Fruit fly (Drosophila melanogaster): ENCODE data around the gene Nt5b.

The Nt5b gene

DNA sequence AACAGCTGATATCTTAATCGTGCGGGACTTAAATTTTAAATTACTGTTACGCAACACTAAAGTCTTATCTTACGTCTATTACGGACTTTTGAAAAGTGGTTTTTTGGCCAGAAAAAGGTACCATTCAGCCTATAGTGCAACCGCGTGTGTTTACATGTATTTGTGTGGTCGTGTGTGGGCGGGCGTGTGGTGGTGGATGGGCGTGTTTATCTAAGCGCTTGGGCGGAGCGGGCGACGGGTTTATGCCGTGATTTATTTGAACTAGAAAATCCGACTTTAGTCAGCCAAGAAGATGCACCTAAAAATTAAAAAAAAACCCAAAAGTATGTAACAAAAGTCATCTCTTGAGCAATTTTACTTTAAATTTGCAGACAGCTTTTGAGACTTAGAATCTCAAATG lies 46.5 kb downstream of the Nt5b start:
- TF ChIP-seq CG33017 (tag; optimal IDR thresholded peaks at IDR 0.05): no peak
- no peak for TF ChIP-seq CG14711 (tag; optimal IDR thresholded peaks at IDR 0.05)
- TF ChIP-seq tj (GFP tag; optimal IDR thresholded peaks at IDR 0.05): no peak
- no peak for TF ChIP-seq bab1 (GFP tag; optimal IDR thresholded peaks at IDR 0.05)

- TF ChIP-seq Mnt (GFP tag; optimal IDR thresholded peaks at IDR 0.05) (no peak), CG5204 (GFP tag; optimal IDR thresholded peaks at IDR 0.05) (no peak)
Measured at dm6 chrX:18358352-18358931, 51.5 kb downstream of the Nt5b start, which contains the start of gene CG6106. CG6106 (plus strand) TSS chrX:18358881.

dm6 chrX:18357756-18358182 lies 52.2 kb downstream of the Nt5b start:
- TF ChIP-seq kay (GFP tag; ENCODE audit: borderline replicate concordance) (no peak), pad (GFP tag; optimal IDR thresholded peaks at IDR 0.05) (peak; percentile 30), bab1 (GFP tag; optimal IDR thresholded peaks at IDR 0.05) (no peak), cic (GFP tag; optimal IDR thresholded peaks at IDR 0.05) (no peak), ovo (GFP tag; optimal IDR thresholded peaks at IDR 0.05) (peak; percentile 54)

dm6 chrX:18356141-18356600 lies 53.8 kb downstream of the Nt5b start, which contains the start of gene kairos:
kairos (minus strand) TSS chrX:18356191.
- TF ChIP-seq pad (GFP tag; optimal IDR thresholded peaks at IDR 0.05): no peak
- no peak for TF ChIP-seq ovo (GFP tag; optimal IDR thresholded peaks at IDR 0.05)
- TF ChIP-seq tj (GFP tag; optimal IDR thresholded peaks at IDR 0.05): no peak
- no peak for TF ChIP-seq bab1 (GFP tag; optimal IDR thresholded peaks at IDR 0.05)
- TF ChIP-seq CG14711 (tag; optimal IDR thresholded peaks at IDR 0.05): no peak
- no peak for TF ChIP-seq CG7101 (tag; optimal IDR thresholded peaks at IDR 0.05)
- no peak for TF ChIP-seq Mnt (GFP tag; optimal IDR thresholded peaks at IDR 0.05)
- TF ChIP-seq Hr96 (GFP tag; optimal IDR thresholded peaks at IDR 0.05): no peak
- no peak for TF ChIP-seq Crg-1 (GFP tag; optimal IDR thresholded peaks at IDR 0.05)

- TF ChIP-seq CG12768 (GFP tag; optimal IDR thresholded peaks at IDR 0.05): no peak
Measured at dm6 chrX:18350609-18351008, 59.3 kb downstream of the Nt5b start.

DNA sequence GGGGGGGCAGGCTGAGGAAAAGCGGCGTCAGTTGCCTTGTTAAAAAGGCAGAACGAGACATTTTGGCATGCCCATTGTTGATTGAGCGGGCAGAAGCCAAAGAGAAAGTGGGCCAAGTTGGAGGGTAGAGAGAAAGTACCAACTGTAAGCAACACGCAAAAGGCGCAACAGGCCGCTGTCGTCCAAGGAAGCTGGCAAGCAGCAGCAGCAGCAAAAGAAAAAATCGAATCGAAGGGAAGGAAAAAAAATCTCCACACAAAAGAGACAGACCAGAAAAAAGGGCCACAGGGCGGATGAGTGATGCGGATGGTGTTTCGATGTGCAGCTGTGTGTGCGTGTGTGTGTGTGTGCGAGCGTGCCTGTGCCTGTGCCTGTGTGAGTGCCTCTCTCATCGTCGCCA lies 62.3 kb downstream of the Nt5b start:
- TF ChIP-seq CG14711 (tag; optimal IDR thresholded peaks at IDR 0.05): no peak
- no peak for TF ChIP-seq Hr96 (GFP tag; optimal IDR thresholded peaks at IDR 0.05)
- no peak for TF ChIP-seq Crg-1 (GFP tag; optimal IDR thresholded peaks at IDR 0.05)
- TF ChIP-seq bab1 (GFP tag; optimal IDR thresholded peaks at IDR 0.05): no peak
- no peak for TF ChIP-seq kay (GFP tag; ENCODE audit: borderline replicate concordance)
- no peak for TF ChIP-seq cnc (optimal IDR thresholded peaks at IDR 0.05)
- TF ChIP-seq ovo (GFP tag; optimal IDR thresholded peaks at IDR 0.05): no peak
- no peak for TF ChIP-seq CG7101 (tag; optimal IDR thresholded peaks at IDR 0.05)
- no peak for TF ChIP-seq CG33017 (tag; optimal IDR thresholded peaks at IDR 0.05)
- TF ChIP-seq toe (GFP tag; optimal IDR thresholded peaks at IDR 0.05): no peak
- TF ChIP-seq CG11617 (GFP tag; optimal IDR thresholded peaks at IDR 0.05): no peak
- TF ChIP-seq Clk (GFP tag; optimal IDR thresholded peaks at IDR 0.05): no peak
- TF ChIP-seq Mnt (GFP tag; optimal IDR thresholded peaks at IDR 0.05): no peak
- no peak for TF ChIP-seq CG12768 (GFP tag; optimal IDR thresholded peaks at IDR 0.05)
- no peak for TF ChIP-seq CG7045 (GFP tag; optimal IDR thresholded peaks at IDR 0.05)
- no peak for TF ChIP-seq CG5204 (GFP tag; optimal IDR thresholded peaks at IDR 0.05)
- TF ChIP-seq tj (GFP tag; optimal IDR thresholded peaks at IDR 0.05): no peak
- TF ChIP-seq cic (GFP tag; optimal IDR thresholded peaks at IDR 0.05): no peak
- no peak for TF ChIP-seq CG1620 (GFP tag; optimal IDR thresholded peaks at IDR 0.05)
- TF ChIP-seq pad (GFP tag; optimal IDR thresholded peaks at IDR 0.05): no peak

- TF ChIP-seq ovo (GFP tag; optimal IDR thresholded peaks at IDR 0.05) (no peak), cic (GFP tag; optimal IDR thresholded peaks at IDR 0.05) (no peak), Crg-1 (GFP tag; optimal IDR thresholded peaks at IDR 0.05) (no peak), CG7045 (GFP tag; optimal IDR thresholded peaks at IDR 0.05) (no peak), CG5204 (GFP tag; optimal IDR thresholded peaks at IDR 0.05) (no peak), Clk (GFP tag; optimal IDR thresholded peaks at IDR 0.05) (no peak), toe (GFP tag; optimal IDR thresholded peaks at IDR 0.05) (no peak), CG33017 (tag; optimal IDR thresholded peaks at IDR 0.05) (no peak), kay (GFP tag; ENCODE audit: borderline replicate concordance) (no peak), pad (GFP tag; optimal IDR thresholded peaks at IDR 0.05) (no peak)
Measured at dm6 chrX:18341014-18341413, 68.9 kb downstream of the Nt5b start.
